Worm (Caenorhabditis elegans) whole organism, late embryonic: ENCODE results near the gene R08A2.1.

Source experiments
- ceh-2 ChIP-seq: sonication (generic microtip); optimal IDR thresholded peaks from 2 replicates; lab custom pipeline; 2016; ENCODE audit warnings: missing genotype, missing genetic modification characterization, missing compliant biosample characterization
- ceh-48 ChIP-seq: sonication (generic microtip); optimal IDR thresholded peaks from 2 replicates; lab custom pipeline; 2016; ENCODE audit warnings: missing genetic modification characterization, inconsistent platforms, missing compliant biosample characterization
- ceh-9 ChIP-seq: sonication (generic microtip); optimal IDR thresholded peaks from 2 replicates; lab custom pipeline; 2016; ENCODE audit warnings: mild to moderate bottlenecking, missing genetic modification characterization, inconsistent platforms, missing compliant biosample characterization
- pha-4 ChIP-seq: fragments of 150-350 bp; optimal IDR thresholded peaks from 2 replicates; lab custom pipeline; 2018; ENCODE audit warnings: missing biosample characterization, missing genetic modification reagents, missing genetic modification characterization
- unc-42 ChIP-seq: sonication (generic microtip); optimal IDR thresholded peaks from 2 replicates; lab custom pipeline; 2016; ENCODE audit warnings: missing genotype, missing genetic modification characterization, missing compliant biosample characterization
- unc-55 ChIP-seq: sonication (generic microtip); optimal IDR thresholded peaks from 2 replicates; lab custom pipeline; 2017; ENCODE audit warnings: missing biosample characterization, missing genetic modification reagents, missing genetic modification characterization

DNA sequence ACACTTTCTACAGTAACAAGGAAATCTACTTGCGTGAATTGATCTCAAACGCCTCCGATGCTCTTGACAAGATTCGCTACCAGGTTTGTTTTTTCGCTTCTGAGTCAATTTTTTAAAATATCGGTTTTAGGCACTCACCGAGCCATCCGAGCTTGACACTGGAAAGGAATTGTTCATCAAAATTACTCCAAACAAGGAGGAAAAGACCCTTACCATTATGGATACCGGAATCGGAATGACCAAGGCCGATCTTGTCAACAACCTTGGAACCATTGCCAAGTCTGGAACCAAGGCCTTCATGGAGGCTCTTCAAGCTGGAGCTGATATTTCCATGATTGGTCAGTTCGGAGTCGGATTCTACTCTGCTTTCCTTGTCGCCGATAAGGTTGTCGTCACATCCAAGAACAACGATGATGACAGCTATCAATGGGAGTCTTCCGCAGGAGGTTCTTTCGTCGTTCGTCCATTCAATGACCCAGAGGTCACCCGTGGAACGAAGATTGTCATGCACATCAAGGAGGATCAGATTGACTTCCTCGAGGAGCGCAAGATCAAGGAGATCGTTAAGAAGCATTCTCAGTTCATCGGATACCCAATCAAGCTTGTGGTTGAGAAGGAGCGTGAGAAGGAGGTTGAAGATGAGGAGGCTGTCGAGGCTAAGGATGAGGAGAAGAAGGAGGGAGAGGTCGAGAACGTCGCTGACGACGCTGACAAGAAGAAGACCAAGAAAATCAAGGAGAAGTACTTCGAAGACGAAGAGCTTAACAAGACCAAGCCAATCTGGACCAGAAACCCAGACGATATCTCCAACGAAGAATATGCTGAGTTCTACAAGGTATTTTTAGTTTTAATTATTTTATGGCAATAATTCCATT is 32.9 kb downstream of the R08A2.1 start:
- TF ChIP-seq unc-55 (no peak), ceh-48 (tag; lab: Kevin White, UChicago) (no peak), ceh-9 (tag; lab: Kevin White, UChicago) (no peak), pha-4 (tag; lab: Kevin White, UChicago) (no peak), unc-42 (tag; lab: Kevin White, UChicago) (no peak), ceh-2 (tag; lab: Kevin White, UChicago) (no peak)
